Worm (Caenorhabditis elegans) whole organism, midembryonic: Measurements from ENCODE around the gene Y102A5C.36.

Source experiments
- T22C8.4 ChIP-seq: fragments of 200-800 bp; sonication (Bioruptor generic); IDR thresholded peaks from 2 replicates; pipeline ENCODE4 v1.3.6; 2022; ENCODE audit warnings: missing genetic modification characterization, missing compliant biosample characterization
- flt-1 ChIP-seq: fragments of 200-800 bp; sonication (Bioruptor generic); IDR thresholded peaks from 2 replicates; pipeline ENCODE4 v1.3.6; 2022; ENCODE audit warnings: missing genetic modification characterization, missing compliant biosample characterization
- klf-2 ChIP-seq: fragments of 200-800 bp; sonication (Bioruptor generic); conservative IDR thresholded peaks from 2 replicates; pipeline ENCODE4 v1.3.6; 2022; ENCODE audit warnings: missing genetic modification reagents, missing genetic modification characterization, missing compliant biosample characterization
- med-1 ChIP-seq: sonication (generic microtip); optimal IDR thresholded peaks from 2 replicates; lab custom pipeline; 2017; ENCODE audit warnings: missing genetic modification characterization, mild to moderate bottlenecking, missing compliant biosample characterization, antibody characterized with exemption, missing genetic modification reagents; ENCODE audit not compliant: insufficient read depth
- tab-1 ChIP-seq: fragments of 200-800 bp; sonication (Bioruptor generic); IDR thresholded peaks from 2 replicates; pipeline ENCODE4 v1.3.6; 2022; ENCODE audit warnings: missing genetic modification characterization, missing compliant biosample characterization
- ztf-23 ChIP-seq: fragments of 200-800 bp; sonication (Bioruptor generic); IDR thresholded peaks from 2 replicates; pipeline ENCODE4 v1.3.6; 2022; ENCODE audit warnings: missing genetic modification reagents, missing genetic modification characterization, missing compliant biosample characterization
- ztf-29 ChIP-seq: fragments of 200-800 bp; sonication (Bioruptor generic); IDR thresholded peaks from 2 replicates; pipeline ENCODE4 v1.3.6; 2022; ENCODE audit warnings: missing genetic modification reagents, missing genetic modification characterization, missing compliant biosample characterization

DNA sequence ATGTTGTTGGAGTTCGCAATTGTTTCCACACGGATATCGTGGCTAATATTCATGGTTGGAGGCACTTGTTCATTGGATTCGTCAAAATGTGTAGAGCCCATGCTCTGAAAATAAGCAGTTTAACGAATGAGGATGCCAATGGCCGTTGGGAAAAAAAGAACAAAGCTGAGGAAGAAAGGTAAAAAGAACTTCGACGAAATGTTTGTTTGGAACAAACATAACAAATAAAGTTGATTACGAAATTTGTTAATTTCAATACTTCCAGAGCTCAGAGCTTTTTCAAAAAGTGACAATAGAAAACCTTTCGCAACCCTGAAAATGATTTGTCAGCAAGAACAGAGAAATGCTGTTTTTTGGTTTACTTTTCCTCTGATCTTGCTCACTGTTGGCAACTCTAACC lies 47.2 kb downstream of the Y102A5C.36 start, which contains the start of gene F09C6.3:
- TF ChIP-seq ztf-23 (GFP tag; lab: Robert Waterston, UW) (no peak), ztf-29 (GFP tag; lab: Robert Waterston, UW) (no peak), med-1 (no peak), T22C8.4 (GFP tag; lab: Robert Waterston, UW) (no peak), flt-1 (GFP tag; lab: Robert Waterston, UW) (no peak), tab-1 (GFP tag; lab: Robert Waterston, UW) (no peak), klf-2 (GFP tag; lab: Robert Waterston, UW) (no peak)
